Worm (Caenorhabditis elegans): ENCODE data around the gene col-89.
A peak's percentile ranks its signal among the peaks of the same experiment; 100 is the strongest.
"Not testable (repeated sequence)": the region's sequence is repeated elsewhere in the genome, so short reads cannot be mapped to it uniquely, and the experiment has no call there.

The col-89 gene

ce11 chrIII:4785131-4785530 lies 37.2 kb downstream of the col-89 start, which contains the start of gene enu-3.2:
Gene enu-3.2, minus strand, starts transcription at chrIII:4785235.
- not testable (repeated sequence) for TF ChIP-seq flt-1 (GFP tag; IDR thresholded peaks at IDR 0.05); tbx-11 (GFP tag; IDR thresholded peaks at IDR 0.05); aly-1 (tag; optimal IDR thresholded peaks at IDR 0.05)

- TF ChIP-seq ceh-13 (GFP tag; optimal IDR thresholded peaks at IDR 0.05), result no peak
- TF ChIP-seq B0310.2 (tag; optimal IDR thresholded peaks at IDR 0.05), result no peak
- TF ChIP-seq aly-1 (tag; optimal IDR thresholded peaks at IDR 0.05), result no peak
- no peak for TF ChIP-seq F13C5.2 (tag; optimal IDR thresholded peaks at IDR 0.05)
- TF ChIP-seq ceh-36 (tag; optimal IDR thresholded peaks at IDR 0.05), result no peak
Measured at ce11 chrIII:4785714-4786113, 37.8 kb downstream of the col-89 start, which contains the start of gene mel-28. Gene mel-28, plus strand, starts transcription at chrIII:4786080.

ce11 chrIII:4792560-4793136 lies 44.7 kb downstream of the col-89 start, which contains the start of gene mip-1:
Gene mip-1, plus strand, starts transcription at chrIII:4793086.
- TF ChIP-seq tra-4 (tag; optimal IDR thresholded peaks at IDR 0.05) (no peak), tbx-37 (GFP tag; conservative IDR thresholded peaks at IDR 0.05) (no peak), ceh-13 (GFP tag; optimal IDR thresholded peaks at IDR 0.05) (no peak), ceh-36 (tag; optimal IDR thresholded peaks at IDR 0.05) (no peak), aly-1 (tag; optimal IDR thresholded peaks at IDR 0.05) (no peak), ama-1 (optimal IDR thresholded peaks at IDR 0.05) (no peak), ets-7 (tag; optimal IDR thresholded peaks at IDR 0.05) (no peak), F13C5.2 (tag; optimal IDR thresholded peaks at IDR 0.05) (no peak)

DNA sequence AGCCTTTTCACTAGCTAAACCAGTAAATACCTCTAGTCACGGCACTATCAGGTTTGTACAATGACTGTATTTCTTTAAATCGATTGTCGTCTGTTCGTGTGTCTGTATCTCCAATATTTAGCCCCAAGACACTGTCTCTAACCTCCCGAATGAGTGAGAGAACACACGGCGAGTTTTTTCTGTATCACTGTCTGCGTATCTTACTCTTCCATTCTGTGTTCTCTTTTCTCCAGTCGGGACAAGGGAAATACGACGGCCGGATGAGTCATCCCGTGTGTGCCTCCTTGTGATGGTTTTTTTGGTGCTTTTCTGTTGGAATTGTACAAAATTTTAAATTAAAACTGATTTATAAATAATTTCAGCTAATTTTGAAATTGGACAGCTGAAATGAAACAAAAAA lies 48.1 kb downstream of the col-89 start:
- no peak for TF ChIP-seq sea-1 (GFP tag; conservative IDR thresholded peaks at IDR 0.05)
- no peak for TF ChIP-seq tra-4 (tag; optimal IDR thresholded peaks at IDR 0.05)
- TF ChIP-seq scrt-1 (GFP tag; IDR thresholded peaks at IDR 0.05), result no peak
- no peak for TF ChIP-seq ama-1 (optimal IDR thresholded peaks at IDR 0.05)
- no peak for TF ChIP-seq hmbx-1 (tag; optimal IDR thresholded peaks at IDR 0.05)
- TF ChIP-seq F13C5.2 (tag; optimal IDR thresholded peaks at IDR 0.05), result no peak
- no peak for TF ChIP-seq B0310.2 (tag; optimal IDR thresholded peaks at IDR 0.05)
- TF ChIP-seq hmg-4 (GFP tag; optimal IDR thresholded peaks at IDR 0.05), result peak; percentile 29

DNA sequence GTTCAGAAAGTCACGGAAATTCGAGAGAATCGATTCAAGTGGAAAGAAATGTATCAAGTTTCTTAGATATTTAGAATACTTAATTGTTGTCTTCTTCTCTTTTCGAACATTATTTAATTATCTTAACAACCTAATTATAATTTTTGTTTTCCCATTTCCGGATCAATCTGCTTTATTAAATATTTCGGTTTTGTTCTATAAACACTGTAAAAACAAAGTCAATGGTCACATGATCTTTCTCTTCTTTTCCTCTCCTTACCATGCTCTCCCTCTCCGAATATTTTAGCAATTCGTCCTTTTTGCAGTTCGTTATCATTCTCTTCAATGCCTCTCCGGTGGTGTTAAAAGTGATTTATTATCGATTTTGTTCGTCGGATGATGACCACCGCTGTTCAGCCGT lies 48.6 kb downstream of the col-89 start, which contains the start of gene tag-325:
Gene tag-325, plus strand, starts transcription at position 301 of the 400 bp plus-strand sequence.
- TF ChIP-seq hmg-4 (GFP tag; optimal IDR thresholded peaks at IDR 0.05) (no peak), pes-1 (GFP tag; IDR thresholded peaks at IDR 0.05) (no peak), hnd-1 (tag; optimal IDR thresholded peaks at IDR 0.05) (no peak), ama-1 (optimal IDR thresholded peaks at IDR 0.05) (no peak), scrt-1 (GFP tag; IDR thresholded peaks at IDR 0.05) (no peak), aly-1 (tag; optimal IDR thresholded peaks at IDR 0.05) (no peak), ceh-36 (tag; optimal IDR thresholded peaks at IDR 0.05) (no peak), F13C5.2 (tag; optimal IDR thresholded peaks at IDR 0.05) (no peak), B0310.2 (tag; optimal IDR thresholded peaks at IDR 0.05) (no peak), tbx-11 (GFP tag; IDR thresholded peaks at IDR 0.05) (no peak), tra-4 (tag; optimal IDR thresholded peaks at IDR 0.05) (no peak), hmbx-1 (tag; optimal IDR thresholded peaks at IDR 0.05) (no peak), flt-1 (GFP tag; IDR thresholded peaks at IDR 0.05) (no peak), tbx-37 (GFP tag; conservative IDR thresholded peaks at IDR 0.05) (no peak), ets-7 (tag; optimal IDR thresholded peaks at IDR 0.05) (no peak), ceh-13 (GFP tag; optimal IDR thresholded peaks at IDR 0.05) (no peak), sea-1 (GFP tag; conservative IDR thresholded peaks at IDR 0.05) (no peak)

Measured in whole organism, early embryonic.